Fruit fly (Drosophila melanogaster) whole organism, embryonic: ENCODE data around the gene trk.
A peak's percentile ranks its signal among the peaks of the same experiment; 100 is the strongest.

Source experiments
- Aef1 ChIP-seq: fragments of 200-800 bp; sonication (Bioruptor generic); IDR thresholded peaks from 3 replicates; pipeline ENCODE4 v1.3.6; 2022; ENCODE audit warnings: missing biosample characterization, missing genetic modification characterization
- CG10147 ChIP-seq: fragments of 200-800 bp; sonication (Bioruptor generic); optimal IDR thresholded peaks from 2 replicates; lab custom pipeline; 2019; ENCODE audit warnings: missing biosample characterization, mild to moderate bottlenecking, missing genetic modification characterization, moderate library complexity
- CG11504 ChIP-seq: fragments of 200-800 bp; sonication (Bioruptor generic); optimal IDR thresholded peaks from 3 replicates; lab custom pipeline; 2019; ENCODE audit warnings: missing biosample characterization, mild to moderate bottlenecking, missing genetic modification characterization, moderate library complexity
- CG11696 ChIP-seq: fragments of 200-800 bp; sonication (Bioruptor generic); IDR thresholded peaks from 2 replicates; pipeline ENCODE4 v1.3.6; 2022; ENCODE audit warnings: missing biosample characterization, missing genetic modification characterization
- CG12071 ChIP-seq: fragments of 200-800 bp; sonication (Bioruptor generic); optimal IDR thresholded peaks from 3 replicates; lab custom pipeline; 2018; ENCODE audit warnings: missing biosample characterization, mild to moderate bottlenecking, missing genetic modification characterization
- CG12299 ChIP-seq: fragments of 200-800 bp; sonication (Bioruptor generic); optimal IDR thresholded peaks from 2 replicates; lab custom pipeline; 2018; ENCODE audit warnings: missing biosample characterization, mild to moderate bottlenecking, missing genetic modification characterization
- CG13424 ChIP-seq: fragments of 200-800 bp; sonication (Bioruptor generic); optimal IDR thresholded peaks from 2 replicates; lab custom pipeline; 2019; ENCODE audit warnings: missing biosample characterization, mild to moderate bottlenecking, missing genetic modification characterization, moderate library complexity
- CG14710 ChIP-seq: fragments of 200-800 bp; sonication (Bioruptor generic); optimal IDR thresholded peaks from 3 replicates; lab custom pipeline; 2019; ENCODE audit warnings: missing biosample characterization, mild to moderate bottlenecking, missing genetic modification characterization, moderate library complexity
- CG1602 ChIP-seq: fragments of 200-800 bp; sonication (Bioruptor generic); optimal IDR thresholded peaks from 3 replicates; lab custom pipeline; 2016; ENCODE audit warnings: missing biosample characterization, missing genetic modification characterization
- CG2712 ChIP-seq: fragments of 200-800 bp; optimal IDR thresholded peaks from 3 replicates; lab custom pipeline; 2019; ENCODE audit warnings: missing biosample characterization, mild to moderate bottlenecking, missing genetic modification characterization, moderate library complexity
- CG2889 ChIP-seq: fragments of 200-800 bp; sonication (Bioruptor generic); IDR thresholded peaks from 3 replicates; pipeline ENCODE4 v1.3.6; 2022; ENCODE audit warnings: missing biosample characterization, missing genetic modification characterization
- CG30020 ChIP-seq: fragments of 200-800 bp; optimal IDR thresholded peaks from 2 replicates; lab custom pipeline; 2019; ENCODE audit warnings: missing biosample characterization, mild to moderate bottlenecking, missing genetic modification characterization, moderate library complexity
- CG7271 ChIP-seq: fragments of 200-800 bp; sonication (Bioruptor generic); optimal IDR thresholded peaks from 2 replicates; lab custom pipeline; 2018; ENCODE audit warnings: missing biosample characterization, mild to moderate bottlenecking, missing genetic modification characterization, moderate library complexity
- CG7372 ChIP-seq: fragments of 200-800 bp; sonication (Bioruptor generic); IDR thresholded peaks from 2 replicates; pipeline ENCODE4 v1.3.6; 2022; ENCODE audit warnings: missing biosample characterization, missing genetic modification characterization
- CG8281 ChIP-seq: fragments of 200-800 bp; sonication (Bioruptor generic); optimal IDR thresholded peaks from 2 replicates; lab custom pipeline; 2018; ENCODE audit warnings: missing biosample characterization, mild to moderate bottlenecking, missing genetic modification characterization, moderate library complexity
- CG8924 ChIP-seq: fragments of 200-800 bp; optimal IDR thresholded peaks from 3 replicates; lab custom pipeline; 2019; ENCODE audit warnings: missing biosample characterization, mild to moderate bottlenecking, missing genetic modification characterization, moderate library complexity
- Camta ChIP-seq: fragments of 200-800 bp; sonication (Bioruptor generic); optimal IDR thresholded peaks from 2 replicates; lab custom pipeline; 2016; ENCODE audit warnings: missing biosample characterization, missing genetic modification characterization
- CoRest ChIP-seq: fragments of 200-800 bp; sonication (Bioruptor generic); optimal IDR thresholded peaks from 3 replicates; lab custom pipeline; 2018; ENCODE audit warnings: missing biosample characterization, mild to moderate bottlenecking, missing genetic modification characterization, moderate library complexity
- Dbx ChIP-seq: fragments of 200-800 bp; sonication (Bioruptor generic); IDR thresholded peaks from 3 replicates; pipeline ENCODE4 v1.3.6; 2022; ENCODE audit warnings: missing biosample characterization, missing genetic modification characterization
- Dfd ChIP-seq, 2 experiments: fragments of >200 bp; optimal IDR thresholded peaks; 2 replicates each; lab custom pipeline; 2017; ENCODE audit warnings: missing biosample characterization in 2 of 2, missing genetic modification characterization in 2 of 2
- Dip3 ChIP-seq: fragments of 200-800 bp; sonication (Bioruptor generic); optimal IDR thresholded peaks from 3 replicates; lab custom pipeline; 2016; ENCODE audit warnings: missing biosample characterization, missing genetic modification characterization
- Eip74EF ChIP-seq, 2 experiments: fragments of 200-800 bp in 1 of 2; fragments of >200 bp in 1 of 2; sonication (Bioruptor generic) in 1 of 2; optimal IDR thresholded peaks; 2 replicates each; lab custom pipeline; 2017 to 2019; ENCODE audit warnings: missing biosample characterization in 2 of 2, missing genetic modification characterization in 2 of 2, mild to moderate bottlenecking in 1 of 2, moderate library complexity in 1 of 2
- Med ChIP-seq: fragments of 200-800 bp; sonication (Bioruptor generic); peaks from one replicate; lab custom pipeline; 2016; ENCODE audit warnings: missing biosample characterization, missing genetic modification characterization, mild to moderate bottlenecking, inconsistent platforms, moderate library complexity
- Nf-YB ChIP-seq: fragments of 200-800 bp; sonication (Bioruptor generic); optimal IDR thresholded peaks from 3 replicates; lab custom pipeline; 2019; ENCODE audit warnings: missing biosample characterization, mild to moderate bottlenecking, missing genetic modification characterization, moderate library complexity
- Pdp1 ChIP-seq, 2 experiments: fragments of 200-800 bp; sonication (Bioruptor generic); optimal IDR thresholded peaks; 3 replicates each; lab custom pipeline; 2016; ENCODE audit warnings: missing biosample characterization in 2 of 2, missing genetic modification characterization in 2 of 2, mild to moderate bottlenecking in 1 of 2, moderate library complexity in 1 of 2
- Rfx ChIP-seq: fragments of 200-800 bp; sonication (Bioruptor generic); IDR thresholded peaks from 2 replicates; pipeline ENCODE4 v1.3.6; 2022; ENCODE audit warnings: missing biosample characterization, missing genetic modification characterization
- Trl ChIP-seq, 3 experiments: fragments of >200 bp in 2 of 3; fragments of 200-800 bp in 1 of 3; sonication (Bioruptor generic) in 1 of 3; optimal IDR thresholded peaks; 2 replicates in 1 of 3; 3 replicates in 2 of 3; lab custom pipeline; 2016 to 2017; ENCODE audit warnings: missing biosample characterization in 1 of 3, missing genetic modification characterization in 1 of 3
- amos ChIP-seq: fragments of 200-800 bp; sonication (Bioruptor generic); IDR thresholded peaks from 2 replicates; pipeline ENCODE4 v1.3.6; 2022; ENCODE audit warnings: missing biosample characterization, missing genetic modification characterization; ENCODE audit not compliant: partially characterized antibody
- ap ChIP-seq: fragments of 200-800 bp; sonication (Bioruptor generic); IDR thresholded peaks from 2 replicates; pipeline ENCODE4 v1.3.6; 2022; ENCODE audit warnings: missing biosample characterization, missing genetic modification characterization
- ara ChIP-seq: fragments of 200-800 bp; sonication (Bioruptor generic); IDR thresholded peaks from 2 replicates; pipeline ENCODE4 v1.3.6; 2022; ENCODE audit warnings: missing biosample characterization, missing genetic modification characterization
- ash1 ChIP-seq: fragments of 200-800 bp; sonication (Bioruptor generic); optimal IDR thresholded peaks from 2 replicates; lab custom pipeline; 2018; ENCODE audit warnings: missing biosample characterization, mild to moderate bottlenecking, missing genetic modification characterization
- esg ChIP-seq: fragments of 200-800 bp; sonication (Bioruptor generic); conservative IDR thresholded peaks from 2 replicates; pipeline ENCODE4 v1.3.6; 2022; ENCODE audit warnings: missing biosample characterization, missing genetic modification characterization
- exex ChIP-seq: fragments of 200-800 bp; sonication (Bioruptor generic); optimal IDR thresholded peaks from 4 replicates; lab custom pipeline; 2018; ENCODE audit warnings: missing biosample characterization, mild to moderate bottlenecking, missing genetic modification characterization, moderate library complexity
- gem ChIP-seq: fragments of 200-800 bp; sonication (Bioruptor generic); optimal IDR thresholded peaks from 2 replicates; lab custom pipeline; 2019; ENCODE audit warnings: missing biosample characterization, mild to moderate bottlenecking, missing genetic modification characterization, moderate library complexity
- gsb ChIP-seq: fragments of 200-800 bp; sonication (Bioruptor generic); IDR thresholded peaks from 2 replicates; pipeline ENCODE4 v1.3.6; 2022; ENCODE audit warnings: missing biosample characterization, missing genetic modification characterization
- her ChIP-seq: fragments of 200-800 bp; sonication (Bioruptor generic); optimal IDR thresholded peaks from 2 replicates; lab custom pipeline; 2016; ENCODE audit warnings: missing biosample characterization, missing genetic modification characterization
- kay ChIP-seq: fragments of 200-800 bp; sonication (Bioruptor generic); optimal IDR thresholded peaks from 2 replicates; lab custom pipeline; 2016; ENCODE audit warnings: missing biosample characterization, missing genetic modification characterization
- oc ChIP-seq: fragments of 200-800 bp; sonication (Bioruptor generic); optimal IDR thresholded peaks from 2 replicates; lab custom pipeline; 2018; ENCODE audit warnings: missing biosample characterization, mild to moderate bottlenecking, missing genetic modification characterization, moderate library complexity
- org-1 ChIP-seq: fragments of 200-800 bp; sonication (Bioruptor generic); optimal IDR thresholded peaks from 2 replicates; lab custom pipeline; 2017; ENCODE audit warnings: missing biosample characterization, missing genetic modification characterization
- pzg ChIP-seq: fragments of 200-800 bp; sonication (Bioruptor generic); optimal IDR thresholded peaks from 3 replicates; lab custom pipeline; 2018; ENCODE audit warnings: missing biosample characterization, mild to moderate bottlenecking, missing genetic modification characterization, moderate library complexity
- ranshi ChIP-seq: fragments of 200-800 bp; sonication (Bioruptor generic); IDR thresholded peaks from 2 replicates; pipeline ENCODE4 v1.3.6; 2022; ENCODE audit warnings: missing biosample characterization, missing genetic modification characterization
- repo ChIP-seq: fragments of 200-800 bp; sonication (Bioruptor generic); optimal IDR thresholded peaks from 2 replicates; lab custom pipeline; 2016; ENCODE audit warnings: missing biosample characterization, missing genetic modification characterization
- row ChIP-seq: fragments of 200-800 bp; sonication (Bioruptor generic); IDR thresholded peaks from 3 replicates; pipeline ENCODE4 v1.3.6; 2022; ENCODE audit warnings: missing biosample characterization, missing genetic modification characterization
- sd ChIP-seq: fragments of 200-800 bp; sonication (Bioruptor generic); optimal IDR thresholded peaks from 3 replicates; lab custom pipeline; 2018; ENCODE audit warnings: missing biosample characterization, mild to moderate bottlenecking, missing genetic modification characterization, moderate library complexity
- shn ChIP-seq: fragments of 200-800 bp; sonication (Bioruptor generic); optimal IDR thresholded peaks from 3 replicates; lab custom pipeline; 2016; ENCODE audit warnings: missing biosample characterization, missing genetic modification characterization
- sob ChIP-seq: fragments of 200-800 bp; sonication (Bioruptor generic); IDR thresholded peaks from 2 replicates; pipeline ENCODE4 v1.3.6; 2022; ENCODE audit warnings: missing biosample characterization, missing genetic modification characterization
- ssp ChIP-seq: fragments of 200-800 bp; sonication (Bioruptor generic); IDR thresholded peaks from 2 replicates; pipeline ENCODE4 v1.3.6; 2022; ENCODE audit warnings: missing biosample characterization, missing genetic modification characterization
- tio ChIP-seq: fragments of 200-800 bp; sonication (Bioruptor generic); optimal IDR thresholded peaks from 2 replicates; lab custom pipeline; 2017; ENCODE audit warnings: missing biosample characterization, missing genetic modification characterization, inconsistent platforms
- tx ChIP-seq: fragments of 200-800 bp; sonication (Bioruptor generic); optimal IDR thresholded peaks from 2 replicates; lab custom pipeline; 2016; ENCODE audit warnings: missing biosample characterization, missing genetic modification characterization
- vfl ChIP-seq: fragments of 200-800 bp; sonication (Bioruptor generic); optimal IDR thresholded peaks from 2 replicates; lab custom pipeline; 2016; ENCODE audit warnings: missing biosample characterization, missing genetic modification characterization
- zf30C ChIP-seq: fragments of 200-800 bp; sonication (Bioruptor generic); optimal IDR thresholded peaks from 3 replicates; lab custom pipeline; 2018; ENCODE audit warnings: missing biosample characterization, mild to moderate bottlenecking, missing genetic modification characterization

Gene trk

dm6 chr2L:10231092-10231494, 41.0 kb downstream of the trk start (continued):
- TF ChIP-seq vfl (GFP tag; lab: Kevin White, UChicago): no peak
- peak; percentile 4 for TF ChIP-seq CoRest
- TF ChIP-seq CG12071 (GFP tag; lab: Kevin White, UChicago): no peak
- TF ChIP-seq shn: peak; percentile 40
- TF ChIP-seq zf30C (GFP tag; lab: Kevin White, UChicago): peak; percentile 91
- no peak for TF ChIP-seq CG30020 (tag; lab: Kevin White, UChicago)
- TF ChIP-seq sd (tag; lab: Kevin White, UChicago): peak; percentile 84
- no peak for TF ChIP-seq CG11696 (GFP tag; lab: Robert Waterston, UW)
- TF ChIP-seq esg (GFP tag; lab: Robert Waterston, UW): 0 out of 2 replicates have a peak, but pooled peaks have one; percentile 12
- no peak for TF ChIP-seq row
- no peak for TF ChIP-seq repo (GFP tag; lab: Kevin White, UChicago)
- TF ChIP-seq exex (tag; lab: Kevin White, UChicago): peak; percentile 32
- TF ChIP-seq CG12299 (tag; lab: Kevin White, UChicago): no peak
- peak; percentile 27 for TF ChIP-seq Camta
- no peak for TF ChIP-seq CG7372 (GFP tag; lab: Robert Waterston, UW)
- no peak for TF ChIP-seq Dfd (GFP tag; optimal IDR thresholded peaks at IDR 0.05; lab: Kevin White, UChicago)
- TF ChIP-seq CG8924 (tag; lab: Kevin White, UChicago): peak; percentile 44
- no peak for TF ChIP-seq ssp (GFP tag; lab: Robert Waterston, UW)
- 0 out of 2 replicates have a peak, but pooled peaks have one; percentile 9 for TF ChIP-seq sob (GFP tag; lab: Robert Waterston, UW)
- no peak for TF ChIP-seq CG2889 (GFP tag; lab: Robert Waterston, UW)
- no peak for TF ChIP-seq ranshi (GFP tag; lab: Robert Waterston, UW)
- peak; percentile 6 for TF ChIP-seq CG13424 (tag; lab: Kevin White, UChicago)
- TF ChIP-seq CG1602 (GFP tag; lab: Kevin White, UChicago): no peak
- peak in 1 of 2 experiments; percentile 7 for TF ChIP-seq Trl (optimal IDR thresholded peaks at IDR 0.05; lab: Kevin White, UChicago)
- peak; percentile 35 for TF ChIP-seq Trl (GFP tag; optimal IDR thresholded peaks at IDR 0.05; lab: Kevin White, UChicago)
- peak; percentile 14 for TF ChIP-seq her (GFP tag; lab: Kevin White, UChicago)
- TF ChIP-seq ara (GFP tag; lab: Robert Waterston, UW): no peak
- no peak for TF ChIP-seq tio (GFP tag; lab: Kevin White, UChicago)
- no peak for TF ChIP-seq CG14710 (tag; lab: Kevin White, UChicago)
- TF ChIP-seq Rfx: peak; percentile 62; the same call in 1 of the 2 replicates
- TF ChIP-seq gem (tag; lab: Kevin White, UChicago): peak; percentile 46
- no peak for TF ChIP-seq pzg (GFP tag; lab: Kevin White, UChicago)
- TF ChIP-seq tx (GFP tag; lab: Kevin White, UChicago): no peak
- TF ChIP-seq Dip3 (GFP tag; lab: Kevin White, UChicago): no peak
- peak; percentile 4 for TF ChIP-seq CG10147
- no peak for TF ChIP-seq Eip74EF (GFP tag; optimal IDR thresholded peaks at IDR 0.05; lab: Kevin White, UChicago)
- TF ChIP-seq ash1 (GFP tag; lab: Kevin White, UChicago): no peak
- no peak for TF ChIP-seq Nf-YB (GFP tag; lab: Kevin White, UChicago)
- no peak for TF ChIP-seq Aef1 (GFP tag; lab: Robert Waterston, UW)
- no peak for TF ChIP-seq CG11504 (tag; lab: Kevin White, UChicago)
- no peak for TF ChIP-seq oc
- TF ChIP-seq gsb (GFP tag; lab: Robert Waterston, UW): no peak
- peak; percentile 81 for TF ChIP-seq Med (GFP tag; lab: Kevin White, UChicago)
- no peak for TF ChIP-seq kay (GFP tag; lab: Kevin White, UChicago)
- no peak for TF ChIP-seq CG7271 (tag; lab: Kevin White, UChicago)
- no peak for TF ChIP-seq ap
- no peak for TF ChIP-seq amos (GFP tag; lab: Robert Waterston, UW)
- peak; percentile 6 for TF ChIP-seq CG2712
- TF ChIP-seq CG8281: no peak
- peak in 1 of 2 experiments; percentile 28 for TF ChIP-seq Pdp1 (GFP tag; optimal IDR thresholded peaks at IDR 0.05; lab: Kevin White, UChicago)
- no peak for TF ChIP-seq org-1 (GFP tag; lab: Kevin White, UChicago)
- TF ChIP-seq Dbx (GFP tag; lab: Robert Waterston, UW): 0 out of 3 replicates have a peak, but pooled peaks have one; percentile 51
